Fruit fly (Drosophila melanogaster) whole organism, embryonic: ENCODE measurements around the gene Pex11c.

Experiments used
- Abd-B ChIP-seq: fragments of 200-800 bp; sonication (Bioruptor generic); optimal IDR thresholded peaks from 2 replicates; lab custom pipeline; 2018; ENCODE audit warnings: missing biosample characterization, mild to moderate bottlenecking, missing genetic modification characterization, moderate library complexity
- B-H1 ChIP-seq: fragments of 200-800 bp; sonication (Bioruptor generic); IDR thresholded peaks from 3 replicates; pipeline ENCODE4 v1.3.6; 2022; ENCODE audit warnings: missing biosample characterization, missing genetic modification characterization
- CG10274 ChIP-seq: fragments of 200-800 bp; sonication (Bioruptor generic); optimal IDR thresholded peaks from 3 replicates; lab custom pipeline; 2017; ENCODE audit warnings: missing biosample characterization, mild to moderate bottlenecking, missing genetic modification characterization
- CG10321 ChIP-seq: fragments of 200-800 bp; sonication (Bioruptor generic); IDR thresholded peaks from 2 replicates; pipeline ENCODE4 v1.3.6; 2022; ENCODE audit warnings: missing biosample characterization, missing genetic modification characterization
- CG11723 ChIP-seq: fragments of 200-800 bp; sonication (Bioruptor generic); optimal IDR thresholded peaks from 2 replicates; lab custom pipeline; 2017; ENCODE audit warnings: missing biosample characterization, mild to moderate bottlenecking, missing genetic modification characterization
- CG1233 ChIP-seq: fragments of 200-800 bp; sonication (Bioruptor generic); optimal IDR thresholded peaks from 4 replicates; lab custom pipeline; 2018; ENCODE audit warnings: missing biosample characterization, mild to moderate bottlenecking, missing genetic modification characterization
- CG12391 ChIP-seq: fragments of 200-800 bp; sonication (Bioruptor generic); optimal IDR thresholded peaks from 3 replicates; lab custom pipeline; 2018; ENCODE audit warnings: missing biosample characterization, mild to moderate bottlenecking, missing genetic modification characterization, moderate library complexity
- CG12942 ChIP-seq: fragments of 200-800 bp; sonication (Bioruptor generic); optimal IDR thresholded peaks from 3 replicates; lab custom pipeline; 2016; ENCODE audit warnings: missing biosample characterization, missing genetic modification characterization
- CG15601 ChIP-seq: fragments of 200-800 bp; sonication (Bioruptor generic); optimal IDR thresholded peaks from 3 replicates; lab custom pipeline; 2019; ENCODE audit warnings: missing biosample characterization, mild to moderate bottlenecking, missing genetic modification characterization, moderate library complexity
- CG15696 ChIP-seq: fragments of 200-800 bp; sonication (Bioruptor generic); optimal IDR thresholded peaks from 2 replicates; lab custom pipeline; 2019; ENCODE audit warnings: missing biosample characterization, mild to moderate bottlenecking, missing genetic modification characterization, moderate library complexity
- CG16815 ChIP-seq: fragments of 200-800 bp; sonication (Bioruptor generic); optimal IDR thresholded peaks from 3 replicates; lab custom pipeline; 2017; ENCODE audit warnings: missing biosample characterization, mild to moderate bottlenecking, missing genetic modification characterization
- CG17385 ChIP-seq: fragments of 200-800 bp; sonication (Bioruptor generic); optimal IDR thresholded peaks from 3 replicates; lab custom pipeline; 2018; ENCODE audit warnings: missing biosample characterization, mild to moderate bottlenecking, missing genetic modification characterization
- CG1832 ChIP-seq: fragments of 200-800 bp; sonication (Bioruptor generic); optimal IDR thresholded peaks from 2 replicates; lab custom pipeline; 2017; ENCODE audit warnings: missing biosample characterization, mild to moderate bottlenecking, missing genetic modification characterization, inconsistent platforms
- CG2202 ChIP-seq: fragments of 200-800 bp; sonication (Bioruptor generic); optimal IDR thresholded peaks from 2 replicates; lab custom pipeline; 2018; ENCODE audit warnings: missing biosample characterization, mild to moderate bottlenecking, missing genetic modification characterization
- CG31224 ChIP-seq: fragments of 200-800 bp; sonication (Bioruptor generic); IDR thresholded peaks from 2 replicates; pipeline ENCODE4 v1.3.6; 2022; ENCODE audit warnings: missing biosample characterization, missing genetic modification characterization
- CG31441 ChIP-seq: fragments of 200-800 bp; sonication (Bioruptor generic); IDR thresholded peaks from 2 replicates; pipeline ENCODE4 v1.3.6; 2022; ENCODE audit warnings: missing biosample characterization, missing genetic modification characterization
- CG32532 ChIP-seq: fragments of 200-800 bp; sonication (Bioruptor generic); IDR thresholded peaks from 2 replicates; pipeline ENCODE4 v1.3.6; 2022; ENCODE audit warnings: missing biosample characterization, missing genetic modification characterization
- CG3281 ChIP-seq: fragments of 200-800 bp; sonication (Bioruptor generic); optimal IDR thresholded peaks from 3 replicates; lab custom pipeline; 2017; ENCODE audit warnings: missing biosample characterization, mild to moderate bottlenecking, missing genetic modification characterization
- CG33213 ChIP-seq: fragments of 200-800 bp; sonication (Bioruptor generic); optimal IDR thresholded peaks from 3 replicates; lab custom pipeline; 2016; ENCODE audit warnings: missing biosample characterization, missing genetic modification characterization
- CG3995 ChIP-seq: fragments of 200-800 bp; sonication (Bioruptor generic); optimal IDR thresholded peaks from 3 replicates; lab custom pipeline; 2016; ENCODE audit warnings: missing biosample characterization, missing genetic modification characterization
- CG4282 ChIP-seq: fragments of 200-800 bp; sonication (Bioruptor generic); optimal IDR thresholded peaks from 2 replicates; lab custom pipeline; 2016; ENCODE audit warnings: missing biosample characterization, missing genetic modification characterization
- CG6791 ChIP-seq: fragments of 200-800 bp; sonication (Bioruptor generic); IDR thresholded peaks from 3 replicates; pipeline ENCODE4 v1.3.6; 2022; ENCODE audit warnings: missing biosample characterization, missing genetic modification characterization; ENCODE audit not compliant: partially characterized antibody
- CG7786 ChIP-seq: fragments of 200-800 bp; sonication (Bioruptor generic); optimal IDR thresholded peaks from 2 replicates; lab custom pipeline; 2016; ENCODE audit warnings: missing biosample characterization, missing genetic modification characterization
- CG8924 ChIP-seq: fragments of 200-800 bp; optimal IDR thresholded peaks from 3 replicates; lab custom pipeline; 2019; ENCODE audit warnings: missing biosample characterization, mild to moderate bottlenecking, missing genetic modification characterization, moderate library complexity
- CoRest ChIP-seq: fragments of 200-800 bp; sonication (Bioruptor generic); optimal IDR thresholded peaks from 3 replicates; lab custom pipeline; 2018; ENCODE audit warnings: missing biosample characterization, mild to moderate bottlenecking, missing genetic modification characterization, moderate library complexity
- Dp ChIP-seq: fragments of 200-800 bp; sonication (Bioruptor generic); optimal IDR thresholded peaks from 2 replicates; lab custom pipeline; 2018; ENCODE audit warnings: missing biosample characterization, mild to moderate bottlenecking, missing genetic modification characterization, moderate library complexity
- E2f2 ChIP-seq: fragments of 200-800 bp; sonication (Bioruptor generic); IDR thresholded peaks from 2 replicates; pipeline ENCODE4 v1.3.6; 2022; ENCODE audit warnings: missing biosample characterization, missing genetic modification characterization
- Hmr ChIP-seq: fragments of 200-800 bp; sonication (Bioruptor generic); optimal IDR thresholded peaks from 3 replicates; lab custom pipeline; 2017; ENCODE audit warnings: mild to moderate bottlenecking, missing biosample characterization, missing genetic modification reagents, missing genetic modification characterization
- MBD-R2 ChIP-seq: fragments of 200-800 bp; sonication (Bioruptor generic); IDR thresholded peaks from 2 replicates; pipeline ENCODE4 v1.3.6; 2022; ENCODE audit warnings: missing biosample characterization, missing genetic modification characterization
- NC2α ChIP-seq: fragments of 200-800 bp; sonication (Bioruptor generic); optimal IDR thresholded peaks from 2 replicates; lab custom pipeline; 2016; ENCODE audit warnings: missing biosample characterization, missing genetic modification characterization
- Sin3A ChIP-seq: fragments of >200 bp; optimal IDR thresholded peaks from 2 replicates; lab custom pipeline; 2018
- Spps ChIP-seq: fragments of 200-800 bp; sonication (Bioruptor generic); optimal IDR thresholded peaks from 2 replicates; lab custom pipeline; 2018; ENCODE audit warnings: missing biosample characterization, mild to moderate bottlenecking, missing genetic modification characterization
- Ssrp ChIP-seq: fragments of 200-800 bp; sonication (Bioruptor generic); optimal IDR thresholded peaks from 2 replicates; lab custom pipeline; 2018; ENCODE audit warnings: missing biosample characterization, mild to moderate bottlenecking, missing genetic modification characterization, moderate library complexity
- ap ChIP-seq: fragments of 200-800 bp; sonication (Bioruptor generic); IDR thresholded peaks from 2 replicates; pipeline ENCODE4 v1.3.6; 2022; ENCODE audit warnings: missing biosample characterization, missing genetic modification characterization
- bbx ChIP-seq: fragments of 200-800 bp; sonication (Bioruptor generic); IDR thresholded peaks from 2 replicates; pipeline ENCODE4 v1.3.6; 2022; ENCODE audit warnings: missing biosample characterization, missing genetic modification characterization; ENCODE audit not compliant: partially characterized antibody
- bcd ChIP-seq: fragments of 200-800 bp; sonication (Bioruptor generic); optimal IDR thresholded peaks from 2 replicates; lab custom pipeline; 2017; ENCODE audit warnings: missing biosample characterization, mild to moderate bottlenecking, missing genetic modification characterization
- crc ChIP-seq: fragments of 200-800 bp; sonication (Bioruptor generic); optimal IDR thresholded peaks from 2 replicates; lab custom pipeline; 2016; ENCODE audit warnings: missing biosample characterization, missing genetic modification characterization
- cwo ChIP-seq: fragments of 200-800 bp; sonication (Bioruptor generic); optimal IDR thresholded peaks from 3 replicates; lab custom pipeline; 2017; ENCODE audit warnings: missing biosample characterization, missing genetic modification characterization, mild to moderate bottlenecking, moderate library complexity, missing genetic modification reagents
- disco-r ChIP-seq: fragments of 200-800 bp; sonication (Bioruptor generic); optimal IDR thresholded peaks from 2 replicates; lab custom pipeline; 2016; ENCODE audit warnings: missing biosample characterization, missing genetic modification characterization
- esg ChIP-seq: fragments of 200-800 bp; sonication (Bioruptor generic); conservative IDR thresholded peaks from 2 replicates; pipeline ENCODE4 v1.3.6; 2022; ENCODE audit warnings: missing biosample characterization, missing genetic modification characterization
- gem ChIP-seq: fragments of 200-800 bp; sonication (Bioruptor generic); optimal IDR thresholded peaks from 2 replicates; lab custom pipeline; 2019; ENCODE audit warnings: missing biosample characterization, mild to moderate bottlenecking, missing genetic modification characterization, moderate library complexity
- lilli ChIP-seq: fragments of 200-800 bp; sonication (Bioruptor generic); optimal IDR thresholded peaks from 3 replicates; lab custom pipeline; 2016; ENCODE audit warnings: missing biosample characterization, missing genetic modification characterization
- onecut ChIP-seq: fragments of 200-800 bp; sonication (Bioruptor generic); IDR thresholded peaks from 2 replicates; pipeline ENCODE4 v1.3.6; 2022; ENCODE audit warnings: missing biosample characterization, missing genetic modification characterization
- pros ChIP-seq: fragments of 200-800 bp; sonication (Bioruptor generic); optimal IDR thresholded peaks from 3 replicates; lab custom pipeline; 2019; ENCODE audit warnings: missing biosample characterization, mild to moderate bottlenecking, missing genetic modification characterization, moderate library complexity
- salm ChIP-seq: fragments of 200-800 bp; sonication (Bioruptor generic); optimal IDR thresholded peaks from 2 replicates; lab custom pipeline; 2018; ENCODE audit warnings: missing biosample characterization, mild to moderate bottlenecking, missing genetic modification characterization
- seq ChIP-seq: fragments of 200-800 bp; sonication (Bioruptor generic); IDR thresholded peaks from 2 replicates; pipeline ENCODE4 v1.3.6; 2022; ENCODE audit warnings: missing biosample characterization, missing genetic modification characterization
- sna ChIP-seq: fragments of 200-800 bp; sonication (Bioruptor generic); IDR thresholded peaks from 2 replicates; pipeline ENCODE4 v1.3.6; 2022; ENCODE audit warnings: missing biosample characterization, missing genetic modification characterization; ENCODE audit not compliant: partially characterized antibody
- sob ChIP-seq: fragments of 200-800 bp; sonication (Bioruptor generic); IDR thresholded peaks from 2 replicates; pipeline ENCODE4 v1.3.6; 2022; ENCODE audit warnings: missing biosample characterization, missing genetic modification characterization
- vvl ChIP-seq: fragments of 200-800 bp; sonication (Bioruptor generic); IDR thresholded peaks from 2 replicates; pipeline ENCODE4 v1.3.6; 2022; ENCODE audit warnings: missing biosample characterization, missing genetic modification characterization
- zf30C ChIP-seq: fragments of 200-800 bp; sonication (Bioruptor generic); optimal IDR thresholded peaks from 3 replicates; lab custom pipeline; 2018; ENCODE audit warnings: missing biosample characterization, mild to moderate bottlenecking, missing genetic modification characterization

Pex11c gene

DNA sequence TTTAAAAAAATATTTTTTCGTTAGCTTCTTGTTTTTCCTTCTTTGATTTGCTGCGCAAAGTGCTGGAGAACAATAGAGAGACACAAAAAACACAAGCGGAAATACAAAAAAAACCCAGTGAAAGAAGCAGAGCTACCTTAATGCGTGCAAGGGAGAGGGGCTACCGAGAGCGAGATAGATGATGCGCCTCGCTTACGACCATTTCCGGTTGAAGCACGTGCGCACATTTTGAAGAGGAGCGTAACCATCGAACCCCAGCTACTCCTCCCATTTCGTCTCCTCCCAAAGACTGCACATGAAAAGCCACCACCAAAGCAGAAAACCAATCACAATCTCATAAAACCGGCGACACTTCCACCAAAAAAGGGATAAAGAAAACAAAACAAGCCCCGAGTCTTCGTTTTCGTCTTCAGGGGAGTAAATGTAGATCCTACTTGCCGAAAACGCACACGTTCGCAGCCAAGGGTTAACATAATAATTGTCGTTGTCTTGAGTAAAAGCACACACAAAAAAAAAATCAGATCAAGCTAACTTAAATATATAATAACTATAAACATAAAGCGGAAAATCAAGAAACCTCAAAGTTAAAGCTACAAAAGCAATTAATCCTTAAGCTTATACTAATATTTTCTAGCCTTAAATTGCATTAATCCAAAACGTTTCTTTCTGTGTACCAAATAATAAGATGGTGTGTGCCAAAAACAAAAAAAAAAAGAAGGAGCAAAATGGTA lies 39.1 kb downstream of the Pex11c start (continued):
- TF ChIP-seq CG10321, result peak; percentile 43; the same call in 1 of the 2 replicates
- TF ChIP-seq CG15696 (tag; lab: Kevin White, UChicago), result peak; percentile 63
- peak; percentile 51 for TF ChIP-seq CG12391 (tag; lab: Kevin White, UChicago)
- no peak for TF ChIP-seq CG2202 (tag; lab: Kevin White, UChicago)
- TF ChIP-seq CG32532 (GFP tag; lab: Robert Waterston, UW), result no peak
- TF ChIP-seq zf30C (GFP tag; lab: Kevin White, UChicago), result peak; percentile 17
- TF ChIP-seq salm (tag; lab: Kevin White, UChicago), result no peak
- no peak for TF ChIP-seq ap (GFP tag; lab: Robert Waterston, UW)
- TF ChIP-seq CG31224 (GFP tag; lab: Robert Waterston, UW), result no peak
- peak; percentile 44; the same call in 1 of the 2 replicates for TF ChIP-seq seq
- peak; percentile 38; the same call in 1 of the 2 replicates for TF ChIP-seq CG31441 (GFP tag; lab: Robert Waterston, UW)
- TF ChIP-seq CG11723 (GFP tag; lab: Kevin White, UChicago), result no peak
- TF ChIP-seq NC2α (GFP tag; lab: Kevin White, UChicago), result no peak
- peak; percentile 21 for TF ChIP-seq pros
- TF ChIP-seq cwo (GFP tag; lab: Kevin White, UChicago), result peak; percentile 56
- no peak for TF ChIP-seq Sin3A (lab: Kevin White, UChicago)
- TF ChIP-seq Dp (GFP tag; lab: Kevin White, UChicago), result no peak
- no peak for TF ChIP-seq onecut (GFP tag; lab: Robert Waterston, UW)
- TF ChIP-seq CG7786 (GFP tag; lab: Kevin White, UChicago), result no peak
- TF ChIP-seq CoRest (tag; lab: Kevin White, UChicago), result peak; percentile 31
- no peak for TF ChIP-seq lilli (GFP tag; lab: Kevin White, UChicago)
- TF ChIP-seq CG4282 (GFP tag; lab: Kevin White, UChicago), result no peak
- no peak for TF ChIP-seq crc
- peak; percentile 15; the same call in 1 of the 2 replicates for TF ChIP-seq vvl (GFP tag; lab: Robert Waterston, UW)
- no peak for TF ChIP-seq bcd
- TF ChIP-seq B-H1, result no peak
- peak; percentile 72 for TF ChIP-seq gem
- TF ChIP-seq CG15601 (tag; lab: Kevin White, UChicago), result no peak
- TF ChIP-seq Abd-B, result peak; percentile 35
- TF ChIP-seq Spps (tag; lab: Kevin White, UChicago), result peak; percentile 23
- TF ChIP-seq CG10274 (GFP tag; lab: Kevin White, UChicago), result no peak
- peak; percentile 9 for TF ChIP-seq CG1233 (GFP tag; lab: Kevin White, UChicago)
- no peak for TF ChIP-seq CG3995 (GFP tag; lab: Kevin White, UChicago)
- TF ChIP-seq sna (GFP tag; lab: Robert Waterston, UW), result no peak
- TF ChIP-seq CG16815 (GFP tag; lab: Kevin White, UChicago), result peak; percentile 45
- TF ChIP-seq CG8924 (tag; lab: Kevin White, UChicago), result peak; percentile 23
- no peak for TF ChIP-seq CG6791
- TF ChIP-seq MBD-R2 (GFP tag; lab: Robert Waterston, UW), result no peak
- TF ChIP-seq CG1832, result peak; percentile 70
- no peak for TF ChIP-seq bbx (GFP tag; lab: Robert Waterston, UW)
- TF ChIP-seq E2f2 (GFP tag; lab: Robert Waterston, UW), result no peak
- no peak; the same call in 1 of the 2 replicates for TF ChIP-seq sob (GFP tag; lab: Robert Waterston, UW)
- peak; percentile 10 for TF ChIP-seq CG12942 (GFP tag; lab: Kevin White, UChicago)
- peak; percentile 61 for TF ChIP-seq CG17385 (GFP tag; lab: Kevin White, UChicago)
- peak; percentile 45 for TF ChIP-seq Ssrp (tag; lab: Kevin White, UChicago)
- no peak for TF ChIP-seq disco-r (GFP tag; lab: Kevin White, UChicago)
- no peak for TF ChIP-seq esg (GFP tag; lab: Robert Waterston, UW)
- TF ChIP-seq CG3281 (GFP tag; lab: Kevin White, UChicago), result peak; percentile 28
- TF ChIP-seq Hmr (GFP tag; lab: Kevin White, UChicago), result peak; percentile 0
- no peak for TF ChIP-seq CG33213 (GFP tag; lab: Kevin White, UChicago)
